Fruit fly (Drosophila melanogaster) whole organism, prepupa: ENCODE results near the gene CG8500.

ENCODE experiments used
- CG11902 ChIP-seq: fragments of 200-800 bp; sonication (Bioruptor generic); optimal IDR thresholded peaks from 3 replicates; lab custom pipeline; 2016; ENCODE audit warnings: missing biosample characterization, missing genetic modification characterization
- CG15336 ChIP-seq: fragments of 200-800 bp; sonication (Bioruptor generic); IDR thresholded peaks from 2 replicates; pipeline ENCODE4 v1.3.6; 2022; ENCODE audit warnings: missing biosample characterization, missing genetic modification characterization
- CG1621 ChIP-seq: fragments of 200-800 bp; sonication (Bioruptor generic); optimal IDR thresholded peaks from 3 replicates; lab custom pipeline; 2018; ENCODE audit warnings: missing biosample characterization, mild to moderate bottlenecking, missing genetic modification characterization
- CG31627 ChIP-seq: fragments of 200-800 bp; sonication (Bioruptor generic); optimal IDR thresholded peaks from 3 replicates; lab custom pipeline; 2016; ENCODE audit warnings: missing biosample characterization, missing genetic modification characterization
- CG3919 ChIP-seq: fragments of 200-800 bp; sonication (Bioruptor generic); optimal IDR thresholded peaks from 3 replicates; lab custom pipeline; 2016; ENCODE audit warnings: missing biosample characterization, missing genetic modification characterization
- CG6163 ChIP-seq: fragments of 200-800 bp; sonication (Bioruptor generic); IDR thresholded peaks from 3 replicates; pipeline ENCODE4 v1.3.6; 2022; ENCODE audit warnings: missing biosample characterization, missing genetic modification characterization
- CG6276 ChIP-seq: fragments of 200-800 bp; sonication (Bioruptor generic); optimal IDR thresholded peaks from 2 replicates; lab custom pipeline; 2017; ENCODE audit warnings: missing biosample characterization, mild to moderate bottlenecking, missing genetic modification characterization
- CG6854 ChIP-seq: fragments of 200-800 bp; sonication (Bioruptor generic); optimal IDR thresholded peaks from 2 replicates; lab custom pipeline; 2017; ENCODE audit warnings: missing biosample characterization, mild to moderate bottlenecking, missing genetic modification characterization
- CG7368 ChIP-seq: fragments of 200-800 bp; sonication (Bioruptor generic); optimal IDR thresholded peaks from 3 replicates; lab custom pipeline; 2016; ENCODE audit warnings: missing biosample characterization, missing genetic modification characterization
- Eip78C ChIP-seq: fragments of 200-800 bp; sonication (Bioruptor generic); peaks from one replicate; lab custom pipeline; 2016; ENCODE audit warnings: missing biosample characterization, missing genetic modification characterization
- Eip93F ChIP-seq: fragments of 200-800 bp; sonication (Bioruptor generic); optimal IDR thresholded peaks from 2 replicates; lab custom pipeline; 2016; ENCODE audit warnings: missing biosample characterization, mild to moderate bottlenecking, missing genetic modification characterization
- Ets21C ChIP-seq: fragments of 200-800 bp; sonication (Bioruptor generic); optimal IDR thresholded peaks from 3 replicates; lab custom pipeline; 2016; ENCODE audit warnings: missing biosample characterization, missing genetic modification characterization
- Ets96B ChIP-seq: fragments of 200-800 bp; optimal IDR thresholded peaks from 2 replicates; lab custom pipeline; 2019; ENCODE audit warnings: missing biosample characterization, mild to moderate bottlenecking, missing genetic modification characterization, moderate library complexity
- Gug ChIP-seq: fragments of 200-800 bp; sonication (Bioruptor generic); IDR thresholded peaks from 2 replicates; pipeline ENCODE4 v1.3.6; 2022; ENCODE audit warnings: missing biosample characterization, missing genetic modification characterization
- Hr39 ChIP-seq: fragments of 200-800 bp; sonication (Bioruptor generic); optimal IDR thresholded peaks from 2 replicates; lab custom pipeline; 2016; ENCODE audit warnings: missing biosample characterization, missing genetic modification characterization
- Hr4 ChIP-seq: fragments of 200-800 bp; sonication (Bioruptor generic); optimal IDR thresholded peaks from 3 replicates; lab custom pipeline; 2016; ENCODE audit warnings: missing biosample characterization, missing genetic modification characterization
- Lpt ChIP-seq: fragments of 200-800 bp; sonication (Bioruptor generic); optimal IDR thresholded peaks from 3 replicates; lab custom pipeline; 2016; ENCODE audit warnings: missing biosample characterization, missing genetic modification characterization
- OdsH ChIP-seq: fragments of 200-800 bp; sonication (Bioruptor generic); optimal IDR thresholded peaks from 3 replicates; lab custom pipeline; 2016; ENCODE audit warnings: missing biosample characterization, missing genetic modification characterization
- Smox ChIP-seq: fragments of 200-800 bp; sonication (Bioruptor generic); optimal IDR thresholded peaks from 3 replicates; lab custom pipeline; 2016; ENCODE audit warnings: missing biosample characterization, missing genetic modification characterization
- cyc ChIP-seq: fragments of 200-800 bp; sonication (Bioruptor generic); optimal IDR thresholded peaks from 3 replicates; lab custom pipeline; 2016; ENCODE audit warnings: missing biosample characterization, missing genetic modification characterization
- dsx ChIP-seq: fragments of 200-800 bp; optimal IDR thresholded peaks from 3 replicates; lab custom pipeline; 2019; ENCODE audit warnings: missing biosample characterization, mild to moderate bottlenecking, missing genetic modification characterization, moderate library complexity; ENCODE audit not compliant: poor library complexity, severe bottlenecking
- eg ChIP-seq: fragments of 200-800 bp; sonication (Bioruptor generic); IDR thresholded peaks from 3 replicates; pipeline ENCODE4 v1.3.6; 2022; ENCODE audit warnings: missing biosample characterization, missing genetic modification characterization
- fd59A ChIP-seq: fragments of 200-800 bp; sonication (Bioruptor generic); optimal IDR thresholded peaks from 2 replicates; lab custom pipeline; 2017; ENCODE audit warnings: missing biosample characterization, mild to moderate bottlenecking, missing genetic modification characterization, missing genetic modification reagents
- fd85E ChIP-seq: fragments of 200-800 bp; sonication (Bioruptor generic); optimal IDR thresholded peaks from 3 replicates; lab custom pipeline; 2016; ENCODE audit warnings: missing biosample characterization, missing genetic modification characterization
- fkh ChIP-seq: fragments of 200-800 bp; sonication (Bioruptor generic); optimal IDR thresholded peaks from 3 replicates; lab custom pipeline; 2017; ENCODE audit warnings: missing biosample characterization, mild to moderate bottlenecking, missing genetic modification characterization, moderate library complexity
- net ChIP-seq: fragments of 200-800 bp; sonication (Bioruptor generic); optimal IDR thresholded peaks from 3 replicates; lab custom pipeline; 2016; ENCODE audit warnings: missing biosample characterization, missing genetic modification characterization
- pdm3 ChIP-seq: fragments of 200-800 bp; sonication (Bioruptor generic); optimal IDR thresholded peaks from 3 replicates; lab custom pipeline; 2016; ENCODE audit warnings: missing biosample characterization, missing genetic modification characterization
- salr ChIP-seq, 2 experiments: fragments of 200-800 bp; sonication (Bioruptor generic); optimal IDR thresholded peaks; 3 replicates each; lab custom pipeline; 2016 to 2018; ENCODE audit warnings: missing biosample characterization in 2 of 2, missing genetic modification characterization in 2 of 2, mild to moderate bottlenecking in 1 of 2
- ss ChIP-seq, 2 experiments: fragments of 200-800 bp; sonication (Bioruptor generic); optimal IDR thresholded peaks; 2 replicates in 1 of 2; 3 replicates in 1 of 2; lab custom pipeline; 2017 to 2018; ENCODE audit warnings: mild to moderate bottlenecking in 2 of 2, missing biosample characterization in 2 of 2, missing genetic modification characterization in 2 of 2, moderate library complexity in 1 of 2
- svp ChIP-seq: fragments of 200-800 bp; sonication (Bioruptor generic); peaks from one replicate; lab custom pipeline; 2016; ENCODE audit warnings: missing biosample characterization, missing genetic modification characterization

The CG8500 gene

DNA sequence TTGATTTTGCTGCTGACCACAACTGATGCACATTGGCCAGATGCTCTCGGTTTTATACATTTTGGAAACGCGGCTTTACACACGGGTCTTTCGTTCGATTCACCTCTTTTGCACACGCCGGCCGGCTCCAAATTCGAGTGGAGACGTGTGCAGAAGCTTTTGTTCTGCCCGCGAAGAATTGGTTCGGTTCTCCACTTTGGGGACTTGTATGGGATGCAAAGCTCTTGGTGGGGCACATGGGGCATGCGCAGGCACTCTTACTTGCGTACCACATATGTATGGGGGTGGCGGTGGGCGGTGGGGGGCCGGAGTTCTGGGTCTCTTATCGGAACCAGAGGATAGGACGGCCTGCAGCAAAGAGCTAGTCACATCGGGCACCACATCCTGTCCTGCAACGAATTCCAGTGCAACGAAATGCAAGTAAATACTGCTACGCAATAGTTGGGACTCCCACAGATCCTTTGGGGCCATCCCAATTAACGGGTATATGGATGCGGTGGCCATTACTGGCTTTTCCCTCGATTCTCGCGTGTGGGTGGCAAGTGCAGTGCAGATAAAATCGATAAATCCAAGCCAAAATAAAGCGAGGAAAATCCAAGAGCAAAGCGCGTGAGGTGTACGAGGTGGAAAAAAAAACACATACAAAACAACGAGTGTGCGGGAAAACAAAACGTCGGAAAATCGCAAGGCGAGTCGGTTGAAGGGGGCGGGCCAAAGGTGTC, at the start of gene CG8500, which contains the start of gene MtnA:
Gene CG8500 (plus strand): TSS at position 313 of the 722 bp plus-strand sequence.
Gene MtnA (minus strand): TSS at position 30 of the 722 bp plus-strand sequence.
- no peak for TF ChIP-seq Lpt (GFP tag; lab: Kevin White, UChicago)
- TF ChIP-seq CG15336 (GFP tag; lab: Robert Waterston, UW), result 0 out of 2 replicates have a peak, but pooled peaks have one; percentile 16
- TF ChIP-seq CG6854 (GFP tag; lab: Kevin White, UChicago), result no peak
- TF ChIP-seq ss (GFP tag; optimal IDR thresholded peaks at IDR 0.05; lab: Kevin White, UChicago), result peak in 1 of 2 experiments; percentile 18
- no peak for TF ChIP-seq Smox (GFP tag; lab: Kevin White, UChicago)
- TF ChIP-seq svp (GFP tag; lab: Kevin White, UChicago), result peak; percentile 70
- TF ChIP-seq, all 60 proteins: peak for 3

DNA sequence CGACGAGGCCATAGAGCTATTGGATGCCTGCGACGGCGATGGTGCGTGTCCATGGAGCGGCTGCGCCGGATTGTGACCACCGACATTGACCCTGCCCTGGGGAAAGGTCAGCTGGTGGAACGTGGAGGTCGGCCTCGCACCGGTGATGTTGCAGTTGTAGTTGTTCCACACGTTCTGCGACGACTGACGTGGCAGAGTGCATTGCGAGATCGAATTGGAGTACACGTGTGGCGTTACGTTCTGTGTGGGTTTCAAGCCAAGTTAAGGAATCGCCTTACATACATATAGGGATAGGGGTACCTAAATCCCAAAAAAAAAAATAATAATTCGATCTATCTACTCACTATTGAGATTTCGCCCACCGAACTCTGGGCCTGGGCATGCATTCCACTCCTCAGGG, 49.3 kb upstream of the CG8500 start:
- TF ChIP-seq svp (GFP tag; lab: Kevin White, UChicago) (peak; percentile 54), CG6163 (GFP tag; lab: Robert Waterston, UW) (no peak)

DNA sequence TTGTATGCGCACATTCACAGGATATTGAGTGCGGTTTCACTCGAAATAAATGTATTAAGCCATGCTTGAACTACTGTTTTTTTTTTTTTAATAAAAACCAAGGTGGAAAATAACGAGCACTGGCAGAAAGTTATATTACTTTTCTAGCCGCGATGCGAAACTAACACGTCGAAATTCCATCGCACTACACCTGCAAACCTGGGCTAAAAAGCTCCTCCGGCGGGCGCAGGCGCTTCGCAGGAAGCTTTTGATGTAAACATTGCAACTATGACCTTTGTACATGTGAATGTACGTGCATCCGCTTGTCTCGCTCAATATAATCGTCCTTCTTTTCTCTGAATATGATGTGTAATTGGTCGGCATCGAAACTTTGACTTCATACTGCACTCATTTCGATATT, 44.7 kb upstream of the CG8500 start, which contains the start of gene side-VII:
Gene side-VII (minus strand): TSS at position 187 of the 400 bp plus-strand sequence.
- no peak for TF ChIP-seq CG6163 (GFP tag; lab: Robert Waterston, UW)
- TF ChIP-seq CG6276, result no peak
- no peak for TF ChIP-seq OdsH (GFP tag; lab: Kevin White, UChicago)
- TF ChIP-seq Ets21C (GFP tag; lab: Kevin White, UChicago), result no peak
- TF ChIP-seq fd59A (GFP tag; lab: Kevin White, UChicago), result no peak
- no peak for TF ChIP-seq CG11902 (GFP tag; lab: Kevin White, UChicago)
- TF ChIP-seq dsx (GFP tag; lab: Kevin White, UChicago), result no peak
- TF ChIP-seq fd85E (GFP tag; lab: Kevin White, UChicago), result no peak

DNA sequence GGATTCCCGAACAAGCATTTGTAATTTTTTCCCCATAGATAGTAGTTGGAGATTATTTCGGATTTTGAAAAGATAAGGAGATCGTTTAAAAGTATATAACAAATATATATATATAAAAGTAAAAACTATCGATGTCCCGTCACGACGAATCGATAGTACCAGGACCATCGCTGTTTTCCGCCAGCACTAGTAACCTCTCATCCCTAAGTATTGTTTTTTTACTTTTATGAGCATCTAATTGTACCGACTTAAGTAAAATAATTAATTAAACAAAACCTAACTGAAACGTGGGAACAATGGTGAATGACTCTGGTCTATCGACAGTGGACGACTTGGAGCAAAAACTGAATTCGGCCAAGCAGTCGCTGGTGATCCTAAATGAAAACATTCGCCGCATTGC, 43.7 kb upstream of the CG8500 start, which contains the start of gene Pnn:
Gene Pnn (plus strand): TSS at position 187 of the 400 bp plus-strand sequence.
- TF ChIP-seq Eip78C (GFP tag; lab: Kevin White, UChicago) (peak; percentile 43), fd59A (GFP tag; lab: Kevin White, UChicago) (no peak)

DNA sequence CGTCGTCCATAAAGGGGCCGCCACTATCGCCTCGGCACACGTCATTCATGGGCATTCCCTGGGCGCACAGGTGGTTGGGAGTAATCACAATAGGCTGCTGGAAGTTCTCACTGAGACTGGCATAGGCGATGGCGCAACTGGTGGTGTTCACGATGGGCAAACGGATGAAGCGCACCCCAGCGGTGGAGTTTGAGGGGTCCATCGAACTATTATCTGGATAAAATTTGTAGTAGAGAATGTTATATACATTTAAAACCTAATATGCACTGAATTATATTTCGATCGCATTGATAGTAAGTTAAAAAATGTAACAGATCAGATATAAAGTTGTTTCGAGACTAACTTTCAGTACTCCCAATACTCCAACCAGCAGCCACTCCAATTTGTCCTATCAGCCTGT, 41.2 kb upstream of the CG8500 start, which contains the start of gene CG31415:
Gene CG31415 (plus strand): TSS at position 301 of the 400 bp plus-strand sequence.
- TF ChIP-seq fkh (GFP tag; lab: Kevin White, UChicago) (no peak), Gug (GFP tag; lab: Robert Waterston, UW) (no peak), net (no peak), Smox (GFP tag; lab: Kevin White, UChicago) (no peak), CG3919 (GFP tag; lab: Kevin White, UChicago) (no peak), svp (GFP tag; lab: Kevin White, UChicago) (no peak), CG31627 (GFP tag; lab: Kevin White, UChicago) (no peak), fd59A (GFP tag; lab: Kevin White, UChicago) (no peak), eg (GFP tag; lab: Robert Waterston, UW) (no peak), ss (GFP tag; optimal IDR thresholded peaks at IDR 0.05; lab: Kevin White, UChicago) (no peak), Eip93F (GFP tag; lab: Kevin White, UChicago) (no peak), Hr4 (GFP tag; lab: Kevin White, UChicago) (no peak), cyc (GFP tag; lab: Kevin White, UChicago) (no peak), CG1621 (tag; lab: Kevin White, UChicago) (no peak)

DNA sequence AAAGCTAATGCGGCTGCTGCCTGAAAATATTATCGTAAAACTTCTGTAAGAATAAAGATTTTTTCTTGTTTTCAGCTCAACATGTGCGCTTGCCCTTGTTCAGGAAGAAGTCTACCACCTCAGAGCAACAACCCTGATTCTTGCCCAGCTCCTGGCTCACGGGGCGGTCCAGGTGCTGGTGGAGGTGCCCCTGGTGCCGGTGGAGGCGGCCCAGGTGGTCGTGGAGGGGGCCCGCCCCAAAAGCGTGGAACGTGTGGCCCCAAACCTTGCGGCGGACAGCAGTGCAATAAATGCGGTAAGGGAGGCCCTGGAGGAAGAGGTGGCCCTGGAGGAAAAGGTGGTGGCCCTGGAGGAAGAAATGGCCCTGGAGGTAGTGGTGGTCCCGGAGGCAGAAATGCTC, 40.5 kb upstream of the CG8500 start:
- TF ChIP-seq CG31627 (GFP tag; lab: Kevin White, UChicago), result no peak
- TF ChIP-seq CG7368 (GFP tag; lab: Kevin White, UChicago), result no peak
- no peak for TF ChIP-seq salr (GFP tag; optimal IDR thresholded peaks at IDR 0.05; lab: Kevin White, UChicago)
- no peak for TF ChIP-seq svp (GFP tag; lab: Kevin White, UChicago)
- TF ChIP-seq CG1621 (tag; lab: Kevin White, UChicago), result no peak
- no peak for TF ChIP-seq Ets21C (GFP tag; lab: Kevin White, UChicago)
- TF ChIP-seq Hr39 (GFP tag; lab: Kevin White, UChicago), result no peak
- no peak for TF ChIP-seq Ets96B (tag; lab: Kevin White, UChicago)
- no peak for TF ChIP-seq pdm3
- TF ChIP-seq Eip78C (GFP tag; lab: Kevin White, UChicago), result no peak
